Worm (Caenorhabditis elegans): Measurements from ENCODE around the gene slc-17.1.

The slc-17.1 gene

ce11 chrX:17413868-17414267 lies 50.8 kb downstream of the slc-17.1 start, which contains the start of gene crb-1:
crb-1 (minus strand) TSS chrX:17414014.
- no peak for TF ChIP-seq T22C8.4 (GFP tag; IDR thresholded peaks at IDR 0.05)
- TF ChIP-seq ztf-29 (GFP tag; IDR thresholded peaks at IDR 0.05) = no peak
- no peak for TF ChIP-seq cog-1 (tag; optimal IDR thresholded peaks at IDR 0.05)
- TF ChIP-seq med-1 (GFP tag; optimal IDR thresholded peaks at IDR 0.05; ENCODE audit: insufficient read depth) = no peak
- TF ChIP-seq tab-1 (GFP tag; IDR thresholded peaks at IDR 0.05) = no peak
- no peak for TF ChIP-seq ztf-23 (GFP tag; IDR thresholded peaks at IDR 0.05)
- no peak for TF ChIP-seq klf-2 (GFP tag; conservative IDR thresholded peaks at IDR 0.05)
- TF ChIP-seq ref-1 (GFP tag; conservative IDR thresholded peaks at IDR 0.05) = no peak

- TF ChIP-seq klf-2 (GFP tag; conservative IDR thresholded peaks at IDR 0.05) (no peak), med-1 (GFP tag; optimal IDR thresholded peaks at IDR 0.05; ENCODE audit: insufficient read depth) (no peak), ztf-23 (GFP tag; IDR thresholded peaks at IDR 0.05) (no peak), ref-1 (GFP tag; conservative IDR thresholded peaks at IDR 0.05) (no peak), ztf-29 (GFP tag; IDR thresholded peaks at IDR 0.05) (no peak), flt-1 (GFP tag; IDR thresholded peaks at IDR 0.05) (no peak), tab-1 (GFP tag; IDR thresholded peaks at IDR 0.05) (no peak), cog-1 (tag; optimal IDR thresholded peaks at IDR 0.05) (no peak)
These were observed 52.1 kb downstream of the slc-17.1 start for ce11 chrX:17412642-17413041.

All from whole organism, midembryonic.